Fruit fly (Drosophila melanogaster): Measurements from ENCODE around the gene Sry-delta.

DNA sequence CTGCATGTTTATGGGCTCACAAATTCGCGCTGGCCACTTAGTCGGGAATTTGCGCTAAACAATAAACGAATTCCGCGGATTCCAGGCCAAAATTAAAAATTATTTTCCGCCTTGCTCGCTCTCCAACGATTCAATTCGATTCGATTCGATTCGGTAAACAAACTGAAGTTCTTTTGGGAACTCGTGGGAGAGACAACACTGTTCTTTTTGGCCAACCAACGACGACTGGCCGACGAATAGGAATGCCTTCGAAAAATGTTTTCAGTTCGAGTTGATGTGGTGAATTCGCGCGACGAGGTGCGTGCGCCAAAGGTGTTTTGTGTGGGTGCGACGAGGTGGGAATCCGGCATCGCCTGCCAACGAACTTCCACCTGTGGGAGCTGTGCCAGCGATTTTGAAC, 8.8 kb downstream of the Sry-delta start, which contains the start of gene CG15528:
- TF ChIP-seq cyc (GFP tag; optimal IDR thresholded peaks at IDR 0.05) (no peak), CG10669 (GFP tag; optimal IDR thresholded peaks at IDR 0.05) (no peak), CG8632 (GFP tag; optimal IDR thresholded peaks at IDR 0.05) (no peak), ss (GFP tag; optimal IDR thresholded peaks at IDR 0.05) (no peak), CG7368 (GFP tag; optimal IDR thresholded peaks at IDR 0.05) (no peak), Sox14 (GFP tag; optimal IDR thresholded peaks at IDR 0.05) (no peak), net (GFP tag; optimal IDR thresholded peaks at IDR 0.05) (no peak), Lpt (GFP tag; optimal IDR thresholded peaks at IDR 0.05) (no peak), CG15336 (GFP tag; IDR thresholded peaks at IDR 0.05) (no peak), Eip78C (GFP tag) (no peak), Sox102F (GFP tag; optimal IDR thresholded peaks at IDR 0.05) (no peak)

All from whole organism, prepupa.